Worm (Caenorhabditis elegans) whole organism, L1 larva: ENCODE data around the gene F17E9.2.
A peak's percentile ranks its signal among the peaks of the same experiment; 100 is the strongest.
"Not testable (repeated sequence)": the region's sequence is repeated elsewhere in the genome, so short reads cannot be mapped to it uniquely, and the experiment has no call there.

ENCODE experiments used
- Y116A8C.19 ChIP-seq: sonication (generic microtip); optimal IDR thresholded peaks from 2 replicates; lab custom pipeline; 2016; ENCODE audit warnings: missing compliant biosample characterization, missing genetic modification characterization, borderline replicate concordance
- alr-1 ChIP-seq: fragments of 200-800 bp; sonication (Bioruptor generic); optimal IDR thresholded peaks from 2 replicates; lab custom pipeline; 2018; ENCODE audit warnings: borderline replicate concordance, mild to moderate bottlenecking, missing genetic modification characterization, missing compliant biosample characterization
- aly-2 ChIP-seq: fragments of 150-350 bp; optimal IDR thresholded peaks from 2 replicates; lab custom pipeline; 2014; ENCODE audit warnings: missing biosample characterization, missing genetic modification characterization
- blmp-1 ChIP-seq: fragments of 150-350 bp; optimal IDR thresholded peaks from 2 replicates; lab custom pipeline; 2014; ENCODE audit warnings: missing biosample characterization, missing genetic modification characterization
- ceh-63 ChIP-seq: fragments of 200-800 bp; sonication (Bioruptor generic); optimal IDR thresholded peaks from 2 replicates; lab custom pipeline; 2018; ENCODE audit warnings: mild to moderate bottlenecking, missing genetic modification characterization, missing compliant biosample characterization
- ceh-8 ChIP-seq: fragments of 200-800 bp; sonication (Bioruptor generic); optimal IDR thresholded peaks from 2 replicates; lab custom pipeline; 2018; ENCODE audit warnings: mild to moderate bottlenecking, missing genetic modification characterization, moderate library complexity, missing compliant biosample characterization
- ceh-88 ChIP-seq: fragments of 200-800 bp; sonication (Bioruptor generic); IDR thresholded peaks from 2 replicates; pipeline ENCODE4 v1.3.6; 2022; ENCODE audit warnings: missing genetic modification characterization, missing compliant biosample characterization
- ces-1 ChIP-seq: fragments of 150-350 bp; optimal IDR thresholded peaks from 2 replicates; lab custom pipeline; 2014; ENCODE audit warnings: missing biosample characterization, missing genetic modification reagents, missing genetic modification characterization
- dpl-1 ChIP-seq, 3 experiments: fragments of 150-350 bp in 2 of 3; sonication (generic microtip) in 1 of 3; optimal IDR thresholded peaks; 2 replicates each; lab custom pipeline; 2014 to 2017; ENCODE audit warnings: missing biosample characterization in 3 of 3, missing genetic modification characterization in 3 of 3, missing genetic modification reagents in 3 of 3
- dsc-1 ChIP-seq: sonication (generic microtip); optimal IDR thresholded peaks from 2 replicates; lab custom pipeline; 2016; ENCODE audit warnings: mild to moderate bottlenecking, missing genetic modification characterization, missing compliant biosample characterization
- efl-1 ChIP-seq, 4 experiments: fragments of 150-350 bp; optimal IDR thresholded peaks in 3 of 4; peaks in 1 of 4; 1 replicate in 1 of 4; 2 replicates in 3 of 4; lab custom pipeline; 2014; ENCODE audit warnings: missing biosample characterization in 2 of 4, missing genetic modification characterization in 2 of 4, missing genetic modification reagents in 2 of 4
- efl-3 ChIP-seq: fragments of 200-800 bp; sonication (Bioruptor generic); optimal IDR thresholded peaks from 2 replicates; lab custom pipeline; 2018; ENCODE audit warnings: mild to moderate bottlenecking, missing genetic modification characterization, missing compliant biosample characterization
- egl-13 ChIP-seq: sonication (generic microtip); optimal IDR thresholded peaks from 2 replicates; lab custom pipeline; 2016; ENCODE audit warnings: missing genotype, missing genetic modification reagents, missing genetic modification characterization, missing compliant biosample characterization
- egl-27 ChIP-seq, 2 experiments: fragments of 150-350 bp in 1 of 2; sonication (generic microtip); optimal IDR thresholded peaks; 3 replicates each; lab custom pipeline; 2017 to 2018; ENCODE audit warnings: missing biosample characterization in 2 of 2, missing genetic modification characterization in 2 of 2, missing genetic modification reagents in 2 of 2
- elt-2 ChIP-seq: sonication (generic microtip); optimal IDR thresholded peaks from 2 replicates; lab custom pipeline; 2016; ENCODE audit warnings: missing genetic modification characterization, mild to moderate bottlenecking, inconsistent platforms, missing compliant biosample characterization, missing genetic modification reagents
- elt-3 ChIP-seq, 6 experiments: fragments of 150-350 bp in 1 of 6; sonication (generic microtip); optimal IDR thresholded peaks; 2 replicates each; lab custom pipeline; 2017 to 2018; ENCODE audit warnings: missing biosample characterization in 6 of 6, missing genetic modification characterization in 6 of 6, inconsistent platforms in 1 of 6
- ets-5 ChIP-seq: fragments of 200-800 bp; sonication (Bioruptor generic); IDR thresholded peaks from 2 replicates; pipeline ENCODE4 v1.3.6; 2022; ENCODE audit warnings: missing genetic modification characterization, missing compliant biosample characterization
- fkh-10 ChIP-seq: sonication (generic microtip); optimal IDR thresholded peaks from 2 replicates; lab custom pipeline; 2017; ENCODE audit warnings: missing biosample characterization, missing genetic modification reagents, missing genetic modification characterization
- fkh-4 ChIP-seq: sonication (generic microtip); optimal IDR thresholded peaks from 2 replicates; lab custom pipeline; 2016; ENCODE audit warnings: missing compliant biosample characterization, missing genetic modification characterization, borderline replicate concordance
- fkh-8 ChIP-seq: sonication (generic microtip); optimal IDR thresholded peaks from 2 replicates; lab custom pipeline; 2016; ENCODE audit warnings: mild to moderate bottlenecking, missing genetic modification characterization, missing compliant biosample characterization
- fos-1 ChIP-seq: fragments of 150-350 bp; optimal IDR thresholded peaks from 2 replicates; lab custom pipeline; 2014; ENCODE audit warnings: missing biosample characterization, missing genetic modification characterization
- irx-1 ChIP-seq: sonication (generic microtip); optimal IDR thresholded peaks from 2 replicates; lab custom pipeline; 2016; ENCODE audit warnings: missing genetic modification characterization, missing compliant biosample characterization
- jun-1 ChIP-seq: fragments of 150-350 bp; optimal IDR thresholded peaks from 2 replicates; lab custom pipeline; 2014; ENCODE audit warnings: missing biosample characterization, missing genetic modification reagents, missing genetic modification characterization
- mab-9 ChIP-seq: fragments of 200-800 bp; sonication (Bioruptor generic); IDR thresholded peaks from 2 replicates; pipeline ENCODE4 v1.3.6; 2022; ENCODE audit warnings: missing genetic modification reagents, missing genetic modification characterization, missing compliant biosample characterization
- mef-2 ChIP-seq: fragments of 150-350 bp; optimal IDR thresholded peaks from 2 replicates; lab custom pipeline; 2014; ENCODE audit warnings: missing biosample characterization, missing genetic modification characterization
- nhr-12 ChIP-seq: sonication (generic microtip); optimal IDR thresholded peaks from 2 replicates; lab custom pipeline; 2017; ENCODE audit warnings: missing biosample characterization, missing genetic modification characterization
- nhr-19 ChIP-seq: fragments of 200-800 bp; sonication (Bioruptor generic); conservative IDR thresholded peaks from 2 replicates; pipeline ENCODE4 v1.3.6; 2022; ENCODE audit warnings: missing genetic modification characterization, missing compliant biosample characterization
- nhr-20 ChIP-seq: sonication (generic microtip); optimal IDR thresholded peaks from 2 replicates; lab custom pipeline; 2016; ENCODE audit warnings: mild to moderate bottlenecking, missing genetic modification characterization, missing compliant biosample characterization
- nhr-237 ChIP-seq: fragments of 150-350 bp; optimal IDR thresholded peaks from 2 replicates; lab custom pipeline; 2014; ENCODE audit warnings: missing biosample characterization, missing genetic modification characterization
- nhr-28 ChIP-seq: fragments of 150-350 bp; optimal IDR thresholded peaks from 2 replicates; lab custom pipeline; 2014; ENCODE audit warnings: missing biosample characterization, missing genetic modification characterization
- nhr-76 ChIP-seq: sonication (generic microtip); optimal IDR thresholded peaks from 2 replicates; lab custom pipeline; 2017; ENCODE audit warnings: missing biosample characterization, missing genetic modification characterization
- nhr-90 ChIP-seq: sonication (generic microtip); optimal IDR thresholded peaks from 2 replicates; lab custom pipeline; 2016; ENCODE audit warnings: mild to moderate bottlenecking, missing genetic modification characterization, missing compliant biosample characterization; ENCODE audit not compliant: poor library complexity
- rnt-1 ChIP-seq: sonication (generic microtip); optimal IDR thresholded peaks from 2 replicates; lab custom pipeline; 2016; ENCODE audit warnings: mild to moderate bottlenecking, missing genetic modification characterization, moderate library complexity, missing compliant biosample characterization
- skn-1 ChIP-seq: fragments of 150-350 bp; optimal IDR thresholded peaks from 2 replicates; lab custom pipeline; 2014; ENCODE audit warnings: missing biosample characterization, missing genetic modification characterization
- swsn-7 ChIP-seq: sonication (generic microtip); optimal IDR thresholded peaks from 2 replicates; lab custom pipeline; 2016; ENCODE audit warnings: missing genetic modification characterization, missing compliant biosample characterization
- tbx-2 ChIP-seq: sonication (generic microtip); optimal IDR thresholded peaks from 2 replicates; lab custom pipeline; 2016; ENCODE audit warnings: missing genetic modification characterization, missing compliant biosample characterization
- unc-30 ChIP-seq: sonication (generic microtip); optimal IDR thresholded peaks from 2 replicates; lab custom pipeline; 2017; ENCODE audit warnings: missing biosample characterization, missing genetic modification characterization
- unc-86 ChIP-seq: sonication (generic microtip); optimal IDR thresholded peaks from 2 replicates; lab custom pipeline; 2016; ENCODE audit warnings: missing genetic modification characterization, missing compliant biosample characterization
- vab-15 ChIP-seq: sonication (generic microtip); optimal IDR thresholded peaks from 2 replicates; lab custom pipeline; 2017; ENCODE audit warnings: missing genotype, mild to moderate bottlenecking, missing genetic modification characterization, missing compliant biosample characterization
- xbp-1 ChIP-seq: sonication (generic microtip); optimal IDR thresholded peaks from 2 replicates; lab custom pipeline; 2016; ENCODE audit warnings: missing genetic modification characterization, missing compliant biosample characterization
- zag-1 ChIP-seq: fragments of 150-350 bp; optimal IDR thresholded peaks from 2 replicates; lab custom pipeline; 2014; ENCODE audit warnings: missing biosample characterization, missing genetic modification characterization
- ztf-11 ChIP-seq, 2 experiments: sonication (generic microtip); optimal IDR thresholded peaks; 2 replicates each; lab custom pipeline; 2016 to 2017; ENCODE audit warnings: missing genetic modification characterization in 2 of 2, missing biosample characterization in 1 of 2, missing compliant biosample characterization in 1 of 2

Gene F17E9.2

ce11 chrIV:8352036-8352435 lies 3.7 kb upstream of the F17E9.2 start, which contains the start of gene F17E9.16:
Gene F17E9.16, plus strand, starts transcription at chrIV:8352336.
- TF ChIP-seq nhr-237 (tag; lab: Kevin White, UChicago); ztf-11 (tag; optimal IDR thresholded peaks at IDR 0.05; lab: Kevin White, UChicago); fkh-10: not testable (repeated sequence)

ce11 chrIV:8354572-8354971 lies 1.1 kb upstream of the F17E9.2 start, which contains the start of gene F17E9.3:
Gene F17E9.3, plus strand, starts transcription at chrIV:8354872.
- TF ChIP-seq ztf-11 (tag; optimal IDR thresholded peaks at IDR 0.05; lab: Kevin White, UChicago) (no peak), nhr-28 (tag; lab: Kevin White, UChicago) (no peak), xbp-1 (tag; lab: Kevin White, UChicago) (no peak), vab-15 (tag; lab: Kevin White, UChicago) (no peak), mab-9 (GFP tag; lab: Robert Waterston, UW) (no peak), rnt-1 (tag; lab: Kevin White, UChicago) (no peak)
- TF ChIP-seq, all 84 proteins: peak for 0

- no peak for TF ChIP-seq elt-2 (tag; lab: Kevin White, UChicago)
- TF ChIP-seq dpl-1 (GFP tag; optimal IDR thresholded peaks at IDR 0.05; lab: Kevin White, UChicago) = no peak
- TF ChIP-seq efl-1 (optimal IDR thresholded peaks at IDR 0.05; lab: Kevin White, UChicago) = no peak
- peak in 1 of 2 experiments; percentile 81 for TF ChIP-seq efl-1 (GFP tag; optimal IDR thresholded peaks at IDR 0.05 in 1 of 2; lab: Kevin White, UChicago)
- TF ChIP-seq fos-1 (tag; lab: Kevin White, UChicago) = no peak
- TF ChIP-seq nhr-19 (GFP tag; lab: Robert Waterston, UW) = no peak
- no peak for TF ChIP-seq jun-1
- TF ChIP-seq tbx-2 = no peak
- TF ChIP-seq zag-1 = no peak
These were observed 1.6 kb downstream of the F17E9.2 start for ce11 chrIV:8357299-8357698.

- no peak for TF ChIP-seq nhr-12 (tag; lab: Kevin White, UChicago)
- no peak for TF ChIP-seq ets-5 (GFP tag; lab: Robert Waterston, UW)
- TF ChIP-seq swsn-7 = no peak
- no peak for TF ChIP-seq nhr-76 (tag; lab: Kevin White, UChicago)
- no peak for TF ChIP-seq blmp-1 (tag; lab: Kevin White, UChicago)
- TF ChIP-seq elt-3 (tag; optimal IDR thresholded peaks at IDR 0.05; lab: Kevin White, UChicago) = no peak
- TF ChIP-seq nhr-90 = no peak
- TF ChIP-seq egl-27 (tag; optimal IDR thresholded peaks at IDR 0.05; lab: Kevin White, UChicago) = no peak
- TF ChIP-seq nhr-237 (tag; lab: Kevin White, UChicago) = no peak
- TF ChIP-seq ces-1 (GFP tag; lab: Kevin White, UChicago) = no peak
- TF ChIP-seq efl-3 = no peak
- TF ChIP-seq ztf-11 (tag; optimal IDR thresholded peaks at IDR 0.05; lab: Kevin White, UChicago) = no peak
- no peak for TF ChIP-seq nhr-20 (tag; lab: Kevin White, UChicago)
- no peak for TF ChIP-seq tbx-2
- no peak for TF ChIP-seq ceh-8 (GFP tag; lab: Kevin White, UChicago)
- TF ChIP-seq unc-30 (tag; lab: Kevin White, UChicago) = no peak
- no peak for TF ChIP-seq efl-1 (optimal IDR thresholded peaks at IDR 0.05; lab: Kevin White, UChicago)
- TF ChIP-seq efl-1 (GFP tag; optimal IDR thresholded peaks at IDR 0.05 in 1 of 2; lab: Kevin White, UChicago) = no peak
- no peak for TF ChIP-seq mef-2 (tag; lab: Kevin White, UChicago)
These were observed 2.8 kb downstream of the F17E9.2 start, which contains the start of gene D2096.13 for ce11 chrIV:8358492-8358891. Gene D2096.13, minus strand, starts transcription at chrIV:8358592.

- TF ChIP-seq xbp-1 (tag; lab: Kevin White, UChicago) (peak; percentile 13), zag-1 (no peak), unc-86 (tag; lab: Kevin White, UChicago) (no peak), aly-2 (tag; lab: Kevin White, UChicago) (no peak), ceh-63 (GFP tag; lab: Kevin White, UChicago) (no peak), dsc-1 (tag; lab: Kevin White, UChicago) (no peak), fkh-4 (tag; lab: Kevin White, UChicago) (no peak), Y116A8C.19 (tag; lab: Kevin White, UChicago) (no peak), dpl-1 (GFP tag; optimal IDR thresholded peaks at IDR 0.05; lab: Kevin White, UChicago) (peak in 1 of 3 experiments; percentile 46), egl-27 (tag; optimal IDR thresholded peaks at IDR 0.05; lab: Kevin White, UChicago) (no peak), egl-13 (peak; percentile 34), ceh-88 (GFP tag; lab: Robert Waterston, UW) (no peak), skn-1 (tag; lab: Kevin White, UChicago) (no peak), alr-1 (tag; lab: Kevin White, UChicago) (no peak), fkh-8 (tag; lab: Kevin White, UChicago) (no peak), fos-1 (tag; lab: Kevin White, UChicago) (no peak), ets-5 (GFP tag; lab: Robert Waterston, UW) (no peak), irx-1 (tag; lab: Kevin White, UChicago) (no peak)
These were observed 4.2 kb downstream of the F17E9.2 start, which contains the start of gene D2096.5 for ce11 chrIV:8359716-8360407. Gene D2096.5, minus strand, starts transcription at chrIV:8359766.
